Fruit fly (Drosophila melanogaster) whole organism, pupa: ENCODE results near the gene CG32855.

Source experiments
- CG10348 ChIP-seq: fragments of 200-800 bp; sonication (Bioruptor generic); IDR thresholded peaks from 2 replicates; pipeline ENCODE4 v1.3.6; 2022; ENCODE audit warnings: missing biosample characterization, missing genetic modification characterization
- CG12605 ChIP-seq: fragments of 200-800 bp; sonication (Bioruptor generic); IDR thresholded peaks from 2 replicates; pipeline ENCODE4 v1.3.6; 2022; ENCODE audit warnings: missing biosample characterization, missing genetic modification characterization
- CG14655 ChIP-seq: fragments of 200-800 bp; sonication (Bioruptor generic); optimal IDR thresholded peaks from 3 replicates; lab custom pipeline; 2017; ENCODE audit warnings: mild to moderate bottlenecking, missing biosample characterization, missing genetic modification reagents, missing genetic modification characterization
- D1 ChIP-seq: fragments of 200-800 bp; sonication (Bioruptor generic); optimal IDR thresholded peaks from 2 replicates; lab custom pipeline; 2018; ENCODE audit warnings: missing biosample characterization, mild to moderate bottlenecking, missing genetic modification characterization, moderate library complexity
- Pif1A ChIP-seq: fragments of 200-800 bp; sonication (Bioruptor generic); optimal IDR thresholded peaks from 3 replicates; lab custom pipeline; 2016; ENCODE audit warnings: missing biosample characterization, missing genetic modification characterization
- rn ChIP-seq: fragments of 200-800 bp; sonication (Bioruptor generic); IDR thresholded peaks from 2 replicates; pipeline ENCODE4 v1.3.6; 2022; ENCODE audit warnings: missing biosample characterization, missing genetic modification characterization

dm6 chr3R:16115861-16116260, 35.1 kb upstream of the CG32855 start, which contains the start of gene Sb:
- TF ChIP-seq CG10348 (GFP tag; lab: Robert Waterston, UW): no peak
- no peak for TF ChIP-seq D1 (tag; lab: Kevin White, UChicago)
- no peak for TF ChIP-seq rn (GFP tag; lab: Robert Waterston, UW)
- no peak for TF ChIP-seq CG14655
- TF ChIP-seq Pif1A: no peak
- no peak for TF ChIP-seq CG12605 (GFP tag; lab: Robert Waterston, UW)
